Fruit fly (Drosophila melanogaster): ENCODE measurements around the gene NTPase.

- TF ChIP-seq CTCF (optimal IDR thresholded peaks at IDR 0.05): no peak
- no peak for TF ChIP-seq CG8478 (optimal IDR thresholded peaks at IDR 0.05)
Measured at dm6 chr2L:2901445-2901844, 15.8 kb upstream of the NTPase start.

All from S2 (cell line).